Worm (Caenorhabditis elegans) whole organism, late embryonic: ENCODE measurements around the gene srbc-82.

Source experiments
- ceh-22 ChIP-seq: sonication (generic microtip); optimal IDR thresholded peaks from 2 replicates; lab custom pipeline; 2017; ENCODE audit warnings: missing biosample characterization, missing genetic modification characterization
- che-1 ChIP-seq: sonication (generic microtip); optimal IDR thresholded peaks from 2 replicates; lab custom pipeline; 2016; ENCODE audit warnings: mild to moderate bottlenecking, missing genetic modification characterization, missing compliant biosample characterization
- hlh-6 ChIP-seq: sonication (generic microtip); optimal IDR thresholded peaks from 2 replicates; lab custom pipeline; 2016; ENCODE audit warnings: missing genotype, missing genetic modification characterization, missing compliant biosample characterization
- pha-4 ChIP-seq: fragments of 150-350 bp; optimal IDR thresholded peaks from 2 replicates; lab custom pipeline; 2018; ENCODE audit warnings: missing biosample characterization, missing genetic modification reagents, missing genetic modification characterization

DNA sequence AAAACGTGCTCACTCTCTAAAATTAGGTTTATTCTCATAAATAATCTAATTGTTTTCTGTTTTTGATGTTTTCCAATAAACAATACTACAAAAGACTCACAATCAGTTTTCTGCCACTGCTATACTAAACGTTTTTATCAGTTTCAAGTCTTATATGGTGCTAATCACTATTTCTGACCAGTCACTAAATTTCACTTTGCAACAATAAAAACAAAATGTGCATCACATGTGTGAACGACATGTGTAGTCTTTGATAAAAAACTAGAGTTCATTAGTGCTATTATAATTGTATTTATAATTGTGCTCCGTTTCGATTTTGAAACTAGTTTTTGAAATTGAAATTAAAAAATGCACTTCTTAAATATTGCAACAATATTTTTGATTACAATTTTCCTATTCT is 22.5 kb upstream of the srbc-82 start, which contains the start of gene cyp-37B1:
- TF ChIP-seq ceh-22 (no peak), hlh-6 (no peak), pha-4 (tag; lab: Kevin White, UChicago) (no peak), che-1 (tag; lab: Kevin White, UChicago) (no peak)
